Worm (Caenorhabditis elegans): ENCODE data around the gene F26F2.7.

- TF ChIP-seq snpc-4 (tag; optimal IDR thresholded peaks at IDR 0.05) (no peak), ceh-32 (tag; optimal IDR thresholded peaks at IDR 0.05; ENCODE audit: poor library complexity) (no peak), unc-62 (GFP tag; optimal IDR thresholded peaks at IDR 0.05 in 1 of 2) (no peak), unc-62 (tag; optimal IDR thresholded peaks at IDR 0.05) (no peak), fos-1 (tag; optimal IDR thresholded peaks at IDR 0.05) (no peak), dmd-9 (GFP tag; IDR thresholded peaks at IDR 0.05) (no peak), unc-39 (tag; optimal IDR thresholded peaks at IDR 0.05) (no peak), egl-27 (tag; optimal IDR thresholded peaks at IDR 0.05) (no peak), aha-1 (tag) (peak; percentile 90), pha-4 (GFP tag; IDR thresholded peaks at IDR 0.05) (no peak), pha-4 (tag; optimal IDR thresholded peaks at IDR 0.05) (no peak), dmd-6 (GFP tag; IDR thresholded peaks at IDR 0.05) (no peak), lin-39 (tag; optimal IDR thresholded peaks at IDR 0.05) (no peak)
These were observed 1.3 kb upstream of the F26F2.7 start, which contains the start of gene F26F2.8 for ce11 chrV:20579534-20579933.
